Fruit fly (Drosophila melanogaster): ENCODE data around the gene Ref2.

DNA sequence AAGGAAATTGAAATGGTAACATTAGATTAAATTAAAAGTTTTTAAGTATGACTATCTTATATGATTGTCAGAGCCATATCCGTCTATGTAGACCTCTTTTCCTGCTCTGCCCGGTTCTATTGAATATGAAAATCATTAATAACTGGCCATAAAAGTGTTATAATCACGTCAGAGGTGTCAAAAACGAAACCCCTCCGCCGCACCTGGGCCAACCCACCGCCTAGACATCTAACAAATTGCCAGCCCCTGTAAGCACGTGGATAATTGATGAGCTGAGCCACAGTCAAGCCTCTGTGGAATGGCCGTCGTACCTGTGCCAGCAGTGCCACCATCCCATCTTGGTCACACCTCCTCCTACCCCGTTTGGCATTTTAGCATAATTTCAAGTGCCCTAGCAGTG lies 50.4 kb downstream of the Ref2 start:
- TF ChIP-seq cic (GFP tag; optimal IDR thresholded peaks at IDR 0.05) (no peak), CG12768 (GFP tag; optimal IDR thresholded peaks at IDR 0.05) (no peak), CG7045 (GFP tag; optimal IDR thresholded peaks at IDR 0.05) (no peak), tj (GFP tag; optimal IDR thresholded peaks at IDR 0.05) (no peak), Clk (GFP tag; optimal IDR thresholded peaks at IDR 0.05) (no peak), CG11617 (GFP tag; optimal IDR thresholded peaks at IDR 0.05) (no peak), ovo (GFP tag; optimal IDR thresholded peaks at IDR 0.05) (no peak), pad (GFP tag; optimal IDR thresholded peaks at IDR 0.05) (no peak)

All from whole organism, adult.